Fruit fly (Drosophila melanogaster) whole organism, embryonic: Measurements from ENCODE around the gene CG15145.

Experiments
- Adf1 ChIP-seq: fragments of 200-800 bp; sonication (Bioruptor generic); IDR thresholded peaks from 2 replicates; pipeline ENCODE4 v1.3.6; 2022; ENCODE audit warnings: missing biosample characterization, missing genetic modification characterization
- CG10321 ChIP-seq: fragments of 200-800 bp; sonication (Bioruptor generic); IDR thresholded peaks from 2 replicates; pipeline ENCODE4 v1.3.6; 2022; ENCODE audit warnings: missing biosample characterization, missing genetic modification characterization
- CG10543 ChIP-seq: fragments of 200-800 bp; sonication (Bioruptor generic); optimal IDR thresholded peaks from 3 replicates; lab custom pipeline; 2017; ENCODE audit warnings: missing biosample characterization, mild to moderate bottlenecking, missing genetic modification characterization, moderate library complexity
- CG11456 ChIP-seq: fragments of 200-800 bp; sonication (Bioruptor generic); IDR thresholded peaks from 3 replicates; pipeline ENCODE4 v1.3.6; 2022; ENCODE audit warnings: missing biosample characterization, missing genetic modification characterization
- CG12071 ChIP-seq: fragments of 200-800 bp; sonication (Bioruptor generic); optimal IDR thresholded peaks from 3 replicates; lab custom pipeline; 2018; ENCODE audit warnings: missing biosample characterization, mild to moderate bottlenecking, missing genetic modification characterization
- CG13287 ChIP-seq: fragments of 200-800 bp; sonication (Bioruptor generic); IDR thresholded peaks from 2 replicates; pipeline ENCODE4 v1.3.6; 2022; ENCODE audit warnings: missing biosample characterization, missing genetic modification characterization; ENCODE audit not compliant: partially characterized antibody
- CG14710 ChIP-seq: fragments of 200-800 bp; sonication (Bioruptor generic); optimal IDR thresholded peaks from 3 replicates; lab custom pipeline; 2019; ENCODE audit warnings: missing biosample characterization, mild to moderate bottlenecking, missing genetic modification characterization, moderate library complexity
- CG15011 ChIP-seq: fragments of 200-800 bp; sonication (Bioruptor generic); optimal IDR thresholded peaks from 3 replicates; lab custom pipeline; 2018; ENCODE audit warnings: missing biosample characterization, mild to moderate bottlenecking, missing genetic modification characterization
- CG17385 ChIP-seq: fragments of 200-800 bp; sonication (Bioruptor generic); optimal IDR thresholded peaks from 3 replicates; lab custom pipeline; 2018; ENCODE audit warnings: missing biosample characterization, mild to moderate bottlenecking, missing genetic modification characterization
- CG31388 ChIP-seq: fragments of 200-800 bp; sonication (Bioruptor generic); optimal IDR thresholded peaks from 2 replicates; lab custom pipeline; 2016; ENCODE audit warnings: missing biosample characterization, missing genetic modification characterization
- CG34376 ChIP-seq: fragments of 200-800 bp; sonication (Bioruptor generic); optimal IDR thresholded peaks from 2 replicates; lab custom pipeline; 2018; ENCODE audit warnings: missing biosample characterization, mild to moderate bottlenecking, missing genetic modification characterization
- CG4282 ChIP-seq: fragments of 200-800 bp; sonication (Bioruptor generic); optimal IDR thresholded peaks from 2 replicates; lab custom pipeline; 2016; ENCODE audit warnings: missing biosample characterization, missing genetic modification characterization
- CG4707 ChIP-seq: fragments of 200-800 bp; sonication (Bioruptor generic); optimal IDR thresholded peaks from 2 replicates; lab custom pipeline; 2018; ENCODE audit warnings: missing biosample characterization, mild to moderate bottlenecking, missing genetic modification characterization, moderate library complexity
- CG4854 ChIP-seq: fragments of 200-800 bp; sonication (Bioruptor generic); optimal IDR thresholded peaks from 2 replicates; lab custom pipeline; 2016; ENCODE audit warnings: missing biosample characterization, missing genetic modification characterization, inconsistent platforms
- CG6254 ChIP-seq: fragments of 200-800 bp; sonication (Bioruptor generic); optimal IDR thresholded peaks from 3 replicates; lab custom pipeline; 2017; ENCODE audit warnings: mild to moderate bottlenecking, missing biosample characterization, missing genetic modification reagents, missing genetic modification characterization
- Camta ChIP-seq: fragments of 200-800 bp; sonication (Bioruptor generic); optimal IDR thresholded peaks from 2 replicates; lab custom pipeline; 2016; ENCODE audit warnings: missing biosample characterization, missing genetic modification characterization
- Dip3 ChIP-seq: fragments of 200-800 bp; sonication (Bioruptor generic); optimal IDR thresholded peaks from 3 replicates; lab custom pipeline; 2016; ENCODE audit warnings: missing biosample characterization, missing genetic modification characterization
- Eip74EF ChIP-seq, 2 experiments: fragments of 200-800 bp in 1 of 2; fragments of >200 bp in 1 of 2; sonication (Bioruptor generic) in 1 of 2; optimal IDR thresholded peaks; 2 replicates each; lab custom pipeline; 2017 to 2019; ENCODE audit warnings: missing biosample characterization in 2 of 2, missing genetic modification characterization in 2 of 2, mild to moderate bottlenecking in 1 of 2, moderate library complexity in 1 of 2
- Lhr ChIP-seq: fragments of 200-800 bp; sonication (Bioruptor generic); optimal IDR thresholded peaks from 3 replicates; lab custom pipeline; 2017; ENCODE audit warnings: mild to moderate bottlenecking, missing biosample characterization, missing genetic modification reagents, missing genetic modification characterization
- Med ChIP-seq: fragments of 200-800 bp; sonication (Bioruptor generic); peaks from one replicate; lab custom pipeline; 2016; ENCODE audit warnings: missing biosample characterization, missing genetic modification characterization, mild to moderate bottlenecking, inconsistent platforms, moderate library complexity
- NK7.1 ChIP-seq: fragments of 200-800 bp; sonication (Bioruptor generic); optimal IDR thresholded peaks from 3 replicates; lab custom pipeline; 2016; ENCODE audit warnings: missing biosample characterization, missing genetic modification characterization
- Neu2 ChIP-seq: fragments of 200-800 bp; sonication (Bioruptor generic); optimal IDR thresholded peaks from 3 replicates; lab custom pipeline; 2016; ENCODE audit warnings: missing biosample characterization, missing genetic modification characterization, borderline replicate concordance
- Nf-YB ChIP-seq: fragments of 200-800 bp; sonication (Bioruptor generic); optimal IDR thresholded peaks from 3 replicates; lab custom pipeline; 2019; ENCODE audit warnings: missing biosample characterization, mild to moderate bottlenecking, missing genetic modification characterization, moderate library complexity
- Trl ChIP-seq, 3 experiments: fragments of >200 bp in 2 of 3; fragments of 200-800 bp in 1 of 3; sonication (Bioruptor generic) in 1 of 3; optimal IDR thresholded peaks; 2 replicates in 1 of 3; 3 replicates in 2 of 3; lab custom pipeline; 2016 to 2017; ENCODE audit warnings: missing biosample characterization in 1 of 3, missing genetic modification characterization in 1 of 3
- al ChIP-seq: fragments of 200-800 bp; sonication (Bioruptor generic); IDR thresholded peaks from 2 replicates; pipeline ENCODE4 v1.3.6; 2022; ENCODE audit warnings: missing biosample characterization, missing genetic modification characterization
- crc ChIP-seq: fragments of 200-800 bp; sonication (Bioruptor generic); optimal IDR thresholded peaks from 2 replicates; lab custom pipeline; 2016; ENCODE audit warnings: missing biosample characterization, missing genetic modification characterization
- crol ChIP-seq: fragments of 200-800 bp; sonication (Bioruptor generic); IDR thresholded peaks from 2 replicates; pipeline ENCODE4 v1.3.6; 2022; ENCODE audit warnings: missing biosample characterization, missing genetic modification characterization
- cwo ChIP-seq: fragments of 200-800 bp; sonication (Bioruptor generic); optimal IDR thresholded peaks from 3 replicates; lab custom pipeline; 2017; ENCODE audit warnings: missing biosample characterization, missing genetic modification characterization, mild to moderate bottlenecking, moderate library complexity, missing genetic modification reagents
- dati ChIP-seq: fragments of 200-800 bp; sonication (Bioruptor generic); IDR thresholded peaks from 2 replicates; pipeline ENCODE4 v1.3.6; 2022; ENCODE audit warnings: missing biosample characterization, missing genetic modification characterization
- disco-r ChIP-seq: fragments of 200-800 bp; sonication (Bioruptor generic); optimal IDR thresholded peaks from 2 replicates; lab custom pipeline; 2016; ENCODE audit warnings: missing biosample characterization, missing genetic modification characterization
- fu2 ChIP-seq: fragments of 200-800 bp; sonication (Bioruptor generic); optimal IDR thresholded peaks from 2 replicates; lab custom pipeline; 2016; ENCODE audit warnings: missing biosample characterization, missing genetic modification characterization
- gt ChIP-seq: fragments of 200-800 bp; sonication (Bioruptor generic); IDR thresholded peaks from 2 replicates; pipeline ENCODE4 v1.3.6; 2022; ENCODE audit warnings: missing biosample characterization, missing genetic modification characterization
- ham ChIP-seq: fragments of 200-800 bp; sonication (Bioruptor generic); IDR thresholded peaks from 2 replicates; pipeline ENCODE4 v1.3.6; 2022; ENCODE audit warnings: missing biosample characterization, missing genetic modification characterization
- hth ChIP-seq: fragments of >200 bp; optimal IDR thresholded peaks from 2 replicates; lab custom pipeline; 2017; ENCODE audit warnings: inconsistent platforms
- lab ChIP-seq: fragments of 200-800 bp; sonication (Bioruptor generic); optimal IDR thresholded peaks from 3 replicates; lab custom pipeline; 2017; ENCODE audit warnings: missing biosample characterization, missing genetic modification characterization, mild to moderate bottlenecking, moderate library complexity, missing genetic modification reagents
- lilli ChIP-seq: fragments of 200-800 bp; sonication (Bioruptor generic); optimal IDR thresholded peaks from 3 replicates; lab custom pipeline; 2016; ENCODE audit warnings: missing biosample characterization, missing genetic modification characterization
- mirr ChIP-seq: fragments of 200-800 bp; sonication (Bioruptor generic); optimal IDR thresholded peaks from 3 replicates; lab custom pipeline; 2018; ENCODE audit warnings: missing biosample characterization, mild to moderate bottlenecking, missing genetic modification characterization
- nom ChIP-seq: fragments of 200-800 bp; sonication (Bioruptor generic); optimal IDR thresholded peaks from 2 replicates; lab custom pipeline; 2017; ENCODE audit warnings: missing biosample characterization, missing genetic modification characterization, mild to moderate bottlenecking, moderate library complexity, missing genetic modification reagents
- sc ChIP-seq, 3 experiments: fragments of >200 bp in 2 of 3; fragments of 200-800 bp in 1 of 3; sonication (Bioruptor generic) in 1 of 3; optimal IDR thresholded peaks; 2 replicates in 2 of 3; 3 replicates in 1 of 3; lab custom pipeline; 2017; ENCODE audit warnings: mild to moderate bottlenecking in 1 of 3, missing biosample characterization in 1 of 3, missing genetic modification characterization in 1 of 3, missing genetic modification reagents in 1 of 3
- schlank ChIP-seq: fragments of 200-800 bp; sonication (Bioruptor generic); optimal IDR thresholded peaks from 2 replicates; lab custom pipeline; 2018; ENCODE audit warnings: missing biosample characterization, mild to moderate bottlenecking, missing genetic modification characterization
- scrt ChIP-seq: fragments of 200-800 bp; sonication (Bioruptor generic); optimal IDR thresholded peaks from 2 replicates; lab custom pipeline; 2018; ENCODE audit warnings: missing biosample characterization, mild to moderate bottlenecking, missing genetic modification characterization, moderate library complexity
- sd ChIP-seq: fragments of 200-800 bp; sonication (Bioruptor generic); optimal IDR thresholded peaks from 3 replicates; lab custom pipeline; 2018; ENCODE audit warnings: missing biosample characterization, mild to moderate bottlenecking, missing genetic modification characterization, moderate library complexity
- shn ChIP-seq: fragments of 200-800 bp; sonication (Bioruptor generic); optimal IDR thresholded peaks from 3 replicates; lab custom pipeline; 2016; ENCODE audit warnings: missing biosample characterization, missing genetic modification characterization
- sob ChIP-seq: fragments of 200-800 bp; sonication (Bioruptor generic); IDR thresholded peaks from 2 replicates; pipeline ENCODE4 v1.3.6; 2022; ENCODE audit warnings: missing biosample characterization, missing genetic modification characterization
- sug ChIP-seq: fragments of 200-800 bp; optimal IDR thresholded peaks from 2 replicates; lab custom pipeline; 2019; ENCODE audit warnings: missing biosample characterization, mild to moderate bottlenecking, missing genetic modification characterization, moderate library complexity
- ttk ChIP-seq: fragments of 200-800 bp; sonication (Bioruptor generic); IDR thresholded peaks from 2 replicates; pipeline ENCODE4 v2.1.2; 2022; ENCODE audit warnings: missing biosample characterization, missing genetic modification characterization
- unc-4 ChIP-seq: fragments of 200-800 bp; sonication (Bioruptor generic); IDR thresholded peaks from 2 replicates; pipeline ENCODE4 v1.3.6; 2022; ENCODE audit warnings: missing biosample characterization, missing genetic modification characterization; ENCODE audit not compliant: partially characterized antibody
- zfh2 ChIP-seq: fragments of 200-800 bp; sonication (Bioruptor generic); optimal IDR thresholded peaks from 2 replicates; lab custom pipeline; 2016; ENCODE audit warnings: missing biosample characterization, missing genetic modification characterization

CG15145 gene

DNA sequence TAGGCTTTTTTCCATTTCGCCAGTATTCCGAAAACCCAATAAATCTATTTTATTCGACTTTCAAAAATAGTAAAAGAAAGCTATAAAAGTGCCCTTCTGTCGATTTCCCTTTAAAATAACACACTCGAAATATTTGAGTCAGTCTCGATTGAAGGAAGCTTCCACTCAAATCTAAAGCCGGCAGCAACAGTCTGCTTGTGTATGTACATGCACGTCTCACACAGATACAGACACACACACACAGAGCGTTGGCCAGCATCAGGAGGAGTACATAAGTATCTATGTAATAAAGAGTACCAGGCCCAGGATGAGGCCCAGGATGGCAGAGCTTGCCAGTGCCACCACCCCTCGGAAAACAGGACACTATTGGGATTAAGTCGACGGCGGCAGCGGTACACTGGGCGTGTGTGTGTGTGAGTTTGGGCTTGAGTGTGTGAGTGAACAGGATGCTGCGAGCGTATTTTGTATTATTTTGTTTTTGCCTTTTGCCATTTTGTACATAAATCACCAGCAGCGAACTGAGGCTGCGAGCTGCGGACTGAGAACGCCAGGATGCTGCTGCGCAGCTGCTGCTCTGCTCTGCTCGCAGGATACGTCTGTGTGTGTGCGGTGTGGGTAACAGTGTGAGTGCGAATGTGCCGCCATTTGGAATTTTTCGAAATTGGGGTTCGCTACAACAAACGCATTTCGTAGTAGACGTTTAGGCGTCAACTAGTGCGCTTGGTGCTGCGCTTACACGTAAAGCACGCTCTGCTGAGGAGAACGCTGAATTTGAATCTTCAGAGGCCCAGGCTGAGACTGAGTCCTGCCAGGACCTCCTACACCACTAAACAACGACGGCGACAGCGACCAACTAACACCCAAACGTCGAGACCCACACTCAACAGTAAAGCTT is 28.3 kb upstream of the CG15145 start (continued):
- TF ChIP-seq mirr (GFP tag; lab: Kevin White, UChicago) (peak; percentile 34), CG10321 (no peak), CG13287 (GFP tag; lab: Robert Waterston, UW) (no peak), CG31388 (GFP tag; lab: Kevin White, UChicago) (no peak), ttk (GFP tag; lab: Robert Waterston, UW) (no peak), ham (GFP tag; lab: Robert Waterston, UW) (no peak), lilli (GFP tag; lab: Kevin White, UChicago) (no peak), sc (optimal IDR thresholded peaks at IDR 0.05; lab: Kevin White, UChicago) (no peak), sc (GFP tag; optimal IDR thresholded peaks at IDR 0.05; lab: Kevin White, UChicago) (no peak), CG15011 (no peak), sug (tag; lab: Kevin White, UChicago) (no peak), Med (GFP tag; lab: Kevin White, UChicago) (peak; percentile 77), schlank (tag; lab: Kevin White, UChicago) (no peak), sob (no peak), Camta (no peak), CG14710 (tag; lab: Kevin White, UChicago) (peak; percentile 47), Neu2 (GFP tag; lab: Kevin White, UChicago) (no peak), CG4282 (GFP tag; lab: Kevin White, UChicago) (no peak), disco-r (GFP tag; lab: Kevin White, UChicago) (no peak), hth (no peak), CG6254 (GFP tag; lab: Kevin White, UChicago) (no peak), scrt (GFP tag; lab: Kevin White, UChicago) (peak; percentile 95), lab (GFP tag; lab: Kevin White, UChicago) (peak; percentile 18), sd (tag; lab: Kevin White, UChicago) (peak; percentile 20), CG17385 (GFP tag; lab: Kevin White, UChicago) (no peak), CG10543 (peak; percentile 50), nom (GFP tag; lab: Kevin White, UChicago) (no peak), crol (GFP tag; lab: Robert Waterston, UW) (peak; percentile 27; the same call in 1 of the 2 replicates), CG34376 (GFP tag; lab: Kevin White, UChicago) (no peak), Eip74EF (GFP tag; optimal IDR thresholded peaks at IDR 0.05; lab: Kevin White, UChicago) (no peak), crc (GFP tag; lab: Kevin White, UChicago) (no peak), shn (no peak), Trl (optimal IDR thresholded peaks at IDR 0.05; lab: Kevin White, UChicago) (no peak), Trl (GFP tag; optimal IDR thresholded peaks at IDR 0.05; lab: Kevin White, UChicago) (no peak), Adf1 (GFP tag; lab: Robert Waterston, UW) (peak; percentile 96), cwo (GFP tag; lab: Kevin White, UChicago) (no peak), al (GFP tag; lab: Robert Waterston, UW) (no peak), Nf-YB (GFP tag; lab: Kevin White, UChicago) (no peak), fu2 (GFP tag; lab: Kevin White, UChicago) (no peak), unc-4 (no peak), dati (GFP tag; lab: Robert Waterston, UW) (no peak), Dip3 (GFP tag; lab: Kevin White, UChicago) (no peak), CG11456 (GFP tag; lab: Robert Waterston, UW) (no peak), Lhr (no peak), CG4707 (no peak), NK7.1 (GFP tag; lab: Kevin White, UChicago) (no peak), CG12071 (GFP tag; lab: Kevin White, UChicago) (no peak), gt (GFP tag; lab: Robert Waterston, UW) (no peak), CG4854 (GFP tag; lab: Kevin White, UChicago) (no peak), zfh2 (GFP tag; lab: Kevin White, UChicago) (no peak)
